Worm (Caenorhabditis elegans) whole organism, L4/young adult: ENCODE data around the gene R05D3.3.

Source experiments
- W03F9.2 ChIP-seq: fragments of 150-350 bp; optimal IDR thresholded peaks from 2 replicates; lab custom pipeline; 2014; ENCODE audit warnings: missing biosample characterization, missing genetic modification characterization
- dao-5 ChIP-seq: sonication (generic microtip); optimal IDR thresholded peaks from 2 replicates; lab custom pipeline; 2016; ENCODE audit warnings: missing genotype, missing genetic modification characterization, moderate library complexity, missing compliant biosample characterization
- him-1 ChIP-seq: sonication (generic microtip); optimal IDR thresholded peaks from 2 replicates; lab custom pipeline; 2016; ENCODE audit warnings: missing genotype, missing genetic modification reagents, missing genetic modification characterization, missing compliant biosample characterization

The R05D3.3 gene

ce11 chrIII:8411976-8412375, 48.2 kb downstream of the R05D3.3 start:
- no peak for TF ChIP-seq W03F9.2
- no peak for TF ChIP-seq dao-5 (tag; lab: Kevin White, UChicago)
- no peak for TF ChIP-seq him-1 (tag; lab: Kevin White, UChicago)

ce11 chrIII:8413501-8413900, 49.7 kb downstream of the R05D3.3 start:
- TF ChIP-seq W03F9.2 = no peak
- no peak for TF ChIP-seq dao-5 (tag; lab: Kevin White, UChicago)
- TF ChIP-seq him-1 (tag; lab: Kevin White, UChicago) = no peak
